Worm (Caenorhabditis elegans) whole organism, L3 larva: ENCODE data around the gene puf-9.

Experiments
- R02D3.7 ChIP-seq: fragments of 150-350 bp; optimal IDR thresholded peaks from 2 replicates; lab custom pipeline; 2014; ENCODE audit warnings: missing biosample characterization, missing genetic modification characterization
- ama-1 ChIP-seq: fragments of 150-350 bp; optimal IDR thresholded peaks from 2 replicates; lab custom pipeline; 2018
- ceh-16 ChIP-seq: sonication (generic microtip); optimal IDR thresholded peaks from 2 replicates; lab custom pipeline; 2017; ENCODE audit warnings: missing biosample characterization, missing genetic modification characterization
- ceh-28 ChIP-seq: fragments of 150-350 bp; optimal IDR thresholded peaks from 2 replicates; lab custom pipeline; 2014; ENCODE audit warnings: missing biosample characterization, missing genetic modification reagents, missing genetic modification characterization
- ceh-9 ChIP-seq: sonication (generic microtip); optimal IDR thresholded peaks from 2 replicates; lab custom pipeline; 2018; ENCODE audit warnings: missing biosample characterization, missing genetic modification characterization
- daf-12 ChIP-seq: fragments of 150-350 bp; optimal IDR thresholded peaks from 2 replicates; lab custom pipeline; 2014; ENCODE audit warnings: missing biosample characterization, missing genetic modification reagents, missing genetic modification characterization
- egl-27 ChIP-seq: sonication (generic microtip); optimal IDR thresholded peaks from 4 replicates; lab custom pipeline; 2017; ENCODE audit warnings: missing biosample characterization, missing genetic modification reagents, missing genetic modification characterization
- egl-5 ChIP-seq: fragments of 150-350 bp; optimal IDR thresholded peaks from 2 replicates; lab custom pipeline; 2017; ENCODE audit warnings: missing biosample characterization, missing genetic modification reagents, missing genetic modification characterization, inconsistent platforms
- elt-1 ChIP-seq: fragments of 150-350 bp; optimal IDR thresholded peaks from 2 replicates; lab custom pipeline; 2014; ENCODE audit warnings: missing biosample characterization, missing genetic modification characterization
- elt-2 ChIP-seq: sonication (generic microtip); optimal IDR thresholded peaks from 2 replicates; lab custom pipeline; 2016; ENCODE audit warnings: missing genetic modification reagents, mild to moderate bottlenecking, missing genetic modification characterization, missing compliant biosample characterization
- elt-3 ChIP-seq, 3 experiments: fragments of 150-350 bp in 1 of 3; sonication (generic microtip) in 2 of 3; optimal IDR thresholded peaks; 2 replicates in 2 of 3; 4 replicates in 1 of 3; lab custom pipeline; 2014 to 2017; ENCODE audit warnings: missing biosample characterization in 3 of 3, missing genetic modification characterization in 3 of 3
- eor-1 ChIP-seq, 2 experiments: fragments of 150-350 bp; optimal IDR thresholded peaks; 2 replicates each; lab custom pipeline; 2014 to 2018; ENCODE audit warnings: missing biosample characterization in 2 of 2, missing genetic modification characterization in 2 of 2
- fkh-10 ChIP-seq: sonication (generic microtip); optimal IDR thresholded peaks from 2 replicates; lab custom pipeline; 2017; ENCODE audit warnings: missing biosample characterization, missing genetic modification reagents, missing genetic modification characterization
- fkh-2 ChIP-seq: fragments of 150-350 bp; optimal IDR thresholded peaks from 2 replicates; lab custom pipeline; 2014; ENCODE audit warnings: missing biosample characterization, missing genetic modification reagents, missing genetic modification characterization
- hmg-11 ChIP-seq: sonication (generic microtip); optimal IDR thresholded peaks from 2 replicates; lab custom pipeline; 2016; ENCODE audit warnings: missing genetic modification characterization, missing compliant biosample characterization
- jun-1 ChIP-seq: fragments of 150-350 bp; optimal IDR thresholded peaks from 2 replicates; lab custom pipeline; 2014; ENCODE audit warnings: missing biosample characterization, missing genetic modification reagents, missing genetic modification characterization
- lin-39 ChIP-seq: fragments of 150-350 bp; optimal IDR thresholded peaks from 2 replicates; lab custom pipeline; 2018; ENCODE audit warnings: missing biosample characterization, missing genetic modification reagents, missing genetic modification characterization
- mdl-1 ChIP-seq: fragments of 150-350 bp; optimal IDR thresholded peaks from 2 replicates; lab custom pipeline; 2014; ENCODE audit warnings: missing biosample characterization, missing genetic modification characterization
- mml-1 ChIP-seq: fragments of 150-350 bp; sonication (generic microtip); optimal IDR thresholded peaks from 3 replicates; lab custom pipeline; 2014; ENCODE audit warnings: missing biosample characterization, missing genetic modification characterization
- nfya-1 ChIP-seq: sonication (generic microtip); optimal IDR thresholded peaks from 2 replicates; lab custom pipeline; 2017; ENCODE audit warnings: missing genetic modification characterization, mild to moderate bottlenecking, missing compliant biosample characterization, antibody characterized with exemption, moderate library complexity; ENCODE audit not compliant: insufficient read depth
- nhr-11 ChIP-seq: fragments of 150-350 bp; optimal IDR thresholded peaks from 2 replicates; lab custom pipeline; 2014; ENCODE audit warnings: missing biosample characterization, missing genetic modification characterization
- nhr-12 ChIP-seq: fragments of 150-350 bp; optimal IDR thresholded peaks from 2 replicates; lab custom pipeline; 2014; ENCODE audit warnings: missing biosample characterization, missing genetic modification characterization
- nhr-23 ChIP-seq: fragments of 150-350 bp; optimal IDR thresholded peaks from 2 replicates; lab custom pipeline; 2014; ENCODE audit warnings: missing biosample characterization, missing genetic modification reagents, missing genetic modification characterization
- nhr-25 ChIP-seq: sonication (generic microtip); optimal IDR thresholded peaks from 2 replicates; lab custom pipeline; 2017; ENCODE audit warnings: missing biosample characterization, missing genetic modification characterization
- nhr-28 ChIP-seq: fragments of 150-350 bp; optimal IDR thresholded peaks from 2 replicates; lab custom pipeline; 2014; ENCODE audit warnings: missing biosample characterization, missing genetic modification characterization
- nhr-77 ChIP-seq: fragments of 150-350 bp; optimal IDR thresholded peaks from 2 replicates; lab custom pipeline; 2014; ENCODE audit warnings: missing biosample characterization, missing genetic modification characterization
- pha-4 ChIP-seq: fragments of 150-350 bp; optimal IDR thresholded peaks from 2 replicates; lab custom pipeline; 2014; ENCODE audit warnings: missing biosample characterization, missing genetic modification reagents, missing genetic modification characterization
- pqm-1 ChIP-seq: fragments of 150-350 bp; optimal IDR thresholded peaks from 2 replicates; lab custom pipeline; 2017; ENCODE audit warnings: missing biosample characterization, missing genetic modification characterization, inconsistent platforms
- sea-2 ChIP-seq: fragments of 150-350 bp; sonication (generic microtip); optimal IDR thresholded peaks from 4 replicates; lab custom pipeline; 2014; ENCODE audit warnings: missing biosample characterization, missing genetic modification reagents, missing genetic modification characterization
- unc-39 ChIP-seq: sonication (generic microtip); optimal IDR thresholded peaks from 4 replicates; lab custom pipeline; 2017; ENCODE audit warnings: missing biosample characterization, missing genetic modification characterization
- unc-62 ChIP-seq: fragments of 150-350 bp; sonication (generic microtip); optimal IDR thresholded peaks from 4 replicates; lab custom pipeline; 2014; ENCODE audit warnings: missing biosample characterization, missing genetic modification reagents, missing genetic modification characterization
- ztf-4 ChIP-seq: fragments of 150-350 bp; optimal IDR thresholded peaks from 2 replicates; lab custom pipeline; 2014; ENCODE audit warnings: missing biosample characterization, missing genetic modification characterization

The puf-9 gene

ce11 chrX:5852113-5852512, 10.7 kb downstream of the puf-9 start:
- TF ChIP-seq nhr-23 (tag; lab: Kevin White, UChicago) (peak; percentile 23), nhr-28 (tag; lab: Kevin White, UChicago) (no peak)

DNA sequence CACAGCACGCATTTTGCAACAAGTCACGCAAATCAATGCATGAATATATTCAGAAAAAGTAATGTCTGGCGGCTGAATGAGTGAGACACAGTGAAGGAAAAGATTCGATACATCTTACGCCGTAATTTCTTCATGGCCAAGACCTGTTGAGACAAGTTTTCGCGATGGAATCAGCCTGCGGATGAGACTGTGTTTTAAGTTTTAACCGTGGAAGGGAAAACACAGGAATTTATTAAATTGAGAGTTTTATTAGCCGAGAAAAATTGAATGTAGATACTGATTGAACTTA, 12.7 kb downstream of the puf-9 start, which contains the start of gene hog-1:
Gene hog-1, minus strand, starts transcription at position 101 of the 289 bp plus-strand sequence.
- TF ChIP-seq ztf-4 (tag; lab: Kevin White, UChicago) (no peak), mdl-1 (tag; lab: Kevin White, UChicago) (no peak), elt-2 (no peak), unc-39 (no peak), nhr-25 (tag; lab: Kevin White, UChicago) (no peak)

ce11 chrX:5854452-5855234, 13.3 kb downstream of the puf-9 start:
- no peak for TF ChIP-seq ceh-28 (tag; lab: Kevin White, UChicago)
- TF ChIP-seq unc-62 (GFP tag; lab: Kevin White, UChicago), result no peak
- no peak for TF ChIP-seq lin-39 (tag; lab: Kevin White, UChicago)
- no peak for TF ChIP-seq fkh-2 (tag; lab: Kevin White, UChicago)
- TF ChIP-seq ama-1 (lab: Kevin White, UChicago), result no peak
- no peak for TF ChIP-seq nhr-12
- no peak for TF ChIP-seq ceh-16 (tag; lab: Kevin White, UChicago)
- TF ChIP-seq egl-5 (tag; lab: Kevin White, UChicago), result no peak
- no peak for TF ChIP-seq sea-2 (GFP tag; lab: Kevin White, UChicago)
- no peak for TF ChIP-seq nhr-11 (tag; lab: Kevin White, UChicago)
- no peak for TF ChIP-seq jun-1 (tag; lab: Kevin White, UChicago)
- no peak for TF ChIP-seq R02D3.7 (tag; lab: Kevin White, UChicago)
- TF ChIP-seq pqm-1, result no peak

- TF ChIP-seq nhr-77 (tag; lab: Kevin White, UChicago) (no peak), fkh-10 (GFP tag; lab: Kevin White, UChicago) (peak; percentile 32), nhr-12 (no peak), daf-12 (tag; lab: Kevin White, UChicago) (no peak), ztf-4 (tag; lab: Kevin White, UChicago) (no peak), ama-1 (lab: Kevin White, UChicago) (no peak)
- TF ChIP-seq, all 47 proteins: peak for 1
Measured at ce11 chrX:5859161-5859560, 17.8 kb downstream of the puf-9 start.

DNA sequence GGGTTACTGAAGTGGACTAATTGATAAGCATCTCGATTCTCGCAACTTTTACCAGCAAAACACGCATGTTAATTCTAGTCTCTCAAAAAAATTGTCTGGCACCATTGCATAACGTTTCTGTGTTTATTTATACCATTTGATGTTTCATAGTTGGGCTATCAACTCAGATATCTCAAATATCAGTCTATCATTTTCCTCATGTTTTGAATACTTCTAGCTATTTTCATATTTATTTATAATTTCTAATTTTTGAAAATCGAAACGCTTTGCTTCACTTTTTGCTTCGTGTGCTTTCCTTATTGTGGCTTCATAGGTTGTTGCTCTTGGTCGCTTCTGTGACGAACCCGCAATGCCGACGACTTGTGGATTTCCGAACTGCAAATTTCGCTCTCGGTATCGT, 21.0 kb downstream of the puf-9 start, which contains the start of gene ctbp-1:
Gene ctbp-1, plus strand, starts transcription at position 301 of the 400 bp plus-strand sequence.
- TF ChIP-seq mml-1 (no peak), elt-2 (no peak), nhr-12 (no peak), fkh-2 (tag; lab: Kevin White, UChicago) (no peak), jun-1 (tag; lab: Kevin White, UChicago) (no peak), ceh-28 (tag; lab: Kevin White, UChicago) (no peak), egl-27 (tag; lab: Kevin White, UChicago) (no peak), pha-4 (tag; lab: Kevin White, UChicago) (no peak), eor-1 (tag; optimal IDR thresholded peaks at IDR 0.05; lab: Kevin White, UChicago) (no peak), unc-39 (no peak), elt-3 (tag; optimal IDR thresholded peaks at IDR 0.05; lab: Kevin White, UChicago) (no peak)

DNA sequence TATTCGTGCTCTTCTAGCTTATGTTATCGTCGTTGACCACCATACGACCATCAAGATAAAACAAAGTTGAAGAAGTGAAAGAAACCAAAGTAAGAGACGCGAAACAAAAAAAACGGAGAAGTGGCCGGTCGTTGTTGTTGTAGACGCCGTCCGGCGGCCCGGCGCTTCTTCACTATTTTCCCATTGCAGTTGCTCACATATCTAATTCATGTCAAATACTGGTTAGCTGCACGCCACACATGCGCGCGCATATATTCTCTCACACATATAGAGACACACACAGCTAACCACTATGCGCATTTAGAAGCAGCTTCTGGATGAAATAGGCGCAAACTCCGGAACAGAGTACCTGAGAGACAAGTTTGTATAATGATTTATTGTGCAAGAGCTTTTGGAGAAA, 26.6 kb downstream of the puf-9 start:
- TF ChIP-seq ceh-9 (tag; lab: Kevin White, UChicago), result no peak
- peak; percentile 11 for TF ChIP-seq hmg-11
- TF ChIP-seq ztf-4 (tag; lab: Kevin White, UChicago), result no peak
- TF ChIP-seq elt-1, result no peak
- TF ChIP-seq lin-39 (tag; lab: Kevin White, UChicago), result peak; percentile 26
- TF ChIP-seq nfya-1 (tag; lab: Kevin White, UChicago), result peak; percentile 40
